Fruit fly (Drosophila melanogaster): Measurements from ENCODE around the gene CG5854.

dm6 chr3R:23948466-23949413 lies 15.0 kb downstream of the CG5854 start:
- no peak for TF ChIP-seq CG17361 (GFP tag; IDR thresholded peaks at IDR 0.05)
- no peak for TF ChIP-seq CG4820 (GFP tag; optimal IDR thresholded peaks at IDR 0.05)
- TF ChIP-seq NC2β (GFP tag; optimal IDR thresholded peaks at IDR 0.05): no peak
- TF ChIP-seq gro (GFP tag; optimal IDR thresholded peaks at IDR 0.05): no peak
- TF ChIP-seq scrt (GFP tag; optimal IDR thresholded peaks at IDR 0.05): no peak
- TF ChIP-seq CG15479 (GFP tag; optimal IDR thresholded peaks at IDR 0.05): no peak
- no peak for TF ChIP-seq en (GFP tag; optimal IDR thresholded peaks at IDR 0.05)
